Worm (Caenorhabditis elegans): Measurements from ENCODE around the gene dohh-1.

DNA sequence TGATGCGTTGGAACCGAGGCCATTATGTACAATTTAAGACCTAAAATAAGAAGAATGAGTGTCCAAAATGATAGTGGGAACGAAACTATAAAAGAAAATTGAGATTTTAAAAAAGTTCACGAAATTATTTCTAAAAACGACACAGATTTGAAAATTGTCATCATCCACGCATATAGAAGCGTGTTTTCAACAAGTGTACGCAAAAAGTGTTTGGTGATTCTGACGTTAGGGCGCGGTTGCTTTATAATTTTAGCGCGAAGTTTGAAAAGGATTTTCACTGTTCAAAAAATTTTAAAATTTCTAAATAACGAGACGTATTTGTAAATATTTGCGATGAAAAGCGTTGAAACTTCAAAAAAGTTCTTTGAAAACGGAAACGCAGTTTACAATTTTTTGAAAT, 16.4 kb upstream of the dohh-1 start, which contains the start of gene cdc-48.1:
- TF ChIP-seq nhr-11 (tag; optimal IDR thresholded peaks at IDR 0.05) (peak; percentile 100), pha-2 (tag; optimal IDR thresholded peaks at IDR 0.05) (peak; percentile 82), fkh-10 (GFP tag; optimal IDR thresholded peaks at IDR 0.05) (peak; percentile 92), dve-1 (tag; optimal IDR thresholded peaks at IDR 0.05) (peak; percentile 99), tbx-2 (tag; optimal IDR thresholded peaks at IDR 0.05) (peak; percentile 99), ceh-48 (tag; optimal IDR thresholded peaks at IDR 0.05) (peak; percentile 81), hlh-30 (tag; optimal IDR thresholded peaks at IDR 0.05; ENCODE audit: insufficient read depth) (peak; percentile 89), ama-1 (optimal IDR thresholded peaks at IDR 0.05) (no peak), C38D4.7 (GFP tag; optimal IDR thresholded peaks at IDR 0.05) (peak; percentile 46)

Measured in whole organism, late embryonic.